Worm (Caenorhabditis elegans) whole organism, L4/young adult: ENCODE measurements around the gene sre-41.
A peak's percentile ranks its signal among the peaks of the same experiment; 100 is the strongest.

Experiments used
- W03F9.2 ChIP-seq: fragments of 150-350 bp; optimal IDR thresholded peaks from 2 replicates; lab custom pipeline; 2014; ENCODE audit warnings: missing biosample characterization, missing genetic modification characterization
- dao-5 ChIP-seq: sonication (generic microtip); optimal IDR thresholded peaks from 2 replicates; lab custom pipeline; 2016; ENCODE audit warnings: missing genotype, missing genetic modification characterization, moderate library complexity, missing compliant biosample characterization
- him-1 ChIP-seq: sonication (generic microtip); optimal IDR thresholded peaks from 2 replicates; lab custom pipeline; 2016; ENCODE audit warnings: missing genotype, missing genetic modification reagents, missing genetic modification characterization, missing compliant biosample characterization

The sre-41 gene

ce11 chrII:12353816-12354215 is 34.3 kb upstream of the sre-41 start:
- TF ChIP-seq W03F9.2, result no peak
- no peak for TF ChIP-seq him-1 (tag; lab: Kevin White, UChicago)
- no peak for TF ChIP-seq dao-5 (tag; lab: Kevin White, UChicago)

DNA sequence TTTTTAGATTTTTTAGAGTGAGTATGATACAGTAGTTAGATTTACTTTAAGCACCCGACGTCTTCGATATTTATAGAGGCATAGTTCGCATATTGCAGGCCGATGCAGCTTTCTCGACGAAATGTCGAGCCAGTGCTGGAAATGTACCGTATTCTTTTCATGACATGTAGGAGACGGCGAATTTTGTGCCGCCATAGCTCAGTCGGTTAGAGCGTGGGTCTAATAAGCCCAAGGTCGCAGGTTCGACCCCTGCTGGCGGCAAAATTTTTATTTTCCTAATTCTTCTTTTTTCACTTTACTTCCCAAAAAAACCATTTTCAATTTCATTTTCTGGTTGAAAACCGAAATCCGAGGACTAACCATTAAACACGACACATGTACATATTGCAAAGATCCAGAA is 25.8 kb upstream of the sre-41 start:
- TF ChIP-seq him-1 (tag; lab: Kevin White, UChicago), result no peak
- TF ChIP-seq dao-5 (tag; lab: Kevin White, UChicago), result no peak
- TF ChIP-seq W03F9.2, result no peak

ce11 chrII:12369202-12369601 is 18.9 kb upstream of the sre-41 start:
- TF ChIP-seq dao-5 (tag; lab: Kevin White, UChicago) (no peak), W03F9.2 (no peak), him-1 (tag; lab: Kevin White, UChicago) (no peak)

DNA sequence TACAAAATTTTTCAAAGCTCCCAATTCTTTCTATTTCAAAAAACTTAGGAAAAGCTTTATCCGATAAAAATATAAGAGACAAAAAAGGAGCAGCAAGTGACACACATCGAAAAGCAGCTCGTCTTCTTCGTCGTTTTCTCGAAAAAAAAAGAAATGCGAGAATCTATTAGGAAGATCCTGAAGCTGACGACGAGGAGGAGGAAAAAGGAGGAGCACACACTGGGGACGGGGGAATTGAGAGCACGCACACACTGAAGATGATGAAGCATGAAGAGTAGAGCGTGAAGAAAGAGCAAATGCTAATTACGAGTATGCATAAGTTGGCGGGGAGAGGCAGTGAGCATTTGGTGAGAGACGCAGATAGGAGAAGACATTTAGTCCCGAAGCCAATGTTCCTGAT is 14.2 kb upstream of the sre-41 start:
- TF ChIP-seq him-1 (tag; lab: Kevin White, UChicago) (no peak), W03F9.2 (no peak), dao-5 (tag; lab: Kevin White, UChicago) (no peak)

ce11 chrII:12378793-12379192 is 9.3 kb upstream of the sre-41 start:
- TF ChIP-seq him-1 (tag; lab: Kevin White, UChicago) (peak; percentile 12), W03F9.2 (no peak), dao-5 (tag; lab: Kevin White, UChicago) (no peak)

- TF ChIP-seq W03F9.2 (no peak), dao-5 (tag; lab: Kevin White, UChicago) (no peak), him-1 (tag; lab: Kevin White, UChicago) (no peak)
These were observed 8.7 kb upstream of the sre-41 start, which contains the start of gene marc-5 for ce11 chrII:12379430-12379829. Gene marc-5 (minus strand): TSS chrII:12379530.

- TF ChIP-seq dao-5 (tag; lab: Kevin White, UChicago), result no peak
- no peak for TF ChIP-seq him-1 (tag; lab: Kevin White, UChicago)
- TF ChIP-seq W03F9.2, result no peak
These were observed 7.2 kb upstream of the sre-41 start for ce11 chrII:12380888-12381287.

ce11 chrII:12382625-12383562 is 5.2 kb upstream of the sre-41 start, which contains the start of gene btb-14:
Gene btb-14 (plus strand): TSS chrII:12383463.
- TF ChIP-seq him-1 (tag; lab: Kevin White, UChicago) (peak; percentile 11), W03F9.2 (no peak)

- TF ChIP-seq W03F9.2, result no peak
- TF ChIP-seq dao-5 (tag; lab: Kevin White, UChicago), result no peak
- no peak for TF ChIP-seq him-1 (tag; lab: Kevin White, UChicago)
These were observed 2.3 kb upstream of the sre-41 start for ce11 chrII:12385815-12386214.

DNA sequence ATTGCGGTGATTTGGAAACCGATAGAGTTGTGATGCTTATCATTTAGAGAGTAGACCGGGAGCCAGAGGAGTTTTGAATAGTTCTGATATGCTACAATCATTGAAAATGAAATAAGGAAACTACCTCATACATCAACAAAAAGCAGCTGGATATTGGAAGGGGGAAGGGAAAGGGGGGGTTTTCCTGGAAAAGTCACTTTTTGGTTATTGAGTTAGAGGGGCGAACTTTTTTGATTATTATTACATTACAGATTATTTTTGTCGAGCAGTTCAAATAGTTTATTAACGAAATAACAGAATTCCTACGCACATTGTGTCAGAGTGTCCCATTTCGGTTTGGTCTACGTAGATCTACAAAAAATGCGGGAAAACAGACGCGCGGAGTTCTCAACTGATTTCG is 1.3 kb upstream of the sre-41 start, which contains the start of gene sre-42:
Gene sre-42 (minus strand): TSS at position 101 of the 400 bp plus-strand sequence.
- no peak for TF ChIP-seq him-1 (tag; lab: Kevin White, UChicago)
- TF ChIP-seq dao-5 (tag; lab: Kevin White, UChicago), result no peak
- no peak for TF ChIP-seq W03F9.2

DNA sequence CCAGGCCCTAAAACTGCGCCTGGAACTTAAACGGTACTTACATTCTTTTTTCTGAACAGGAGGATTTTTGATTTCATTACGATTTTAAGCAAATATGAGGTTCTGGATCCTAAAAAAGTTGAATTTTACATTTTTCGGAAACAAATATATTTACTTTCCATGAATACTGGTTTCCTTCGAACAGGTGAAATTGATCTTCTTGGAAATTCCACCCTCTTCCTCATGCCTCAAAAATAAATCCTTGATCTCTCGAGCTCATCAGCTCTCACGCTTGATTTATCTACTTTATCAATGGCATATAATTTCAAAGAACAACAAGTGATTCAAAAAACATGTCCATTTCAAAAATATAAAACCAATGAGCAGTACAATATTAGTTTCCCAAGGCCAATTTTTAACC is 593 bp upstream of the sre-41 start:
- no peak for TF ChIP-seq W03F9.2
- TF ChIP-seq him-1 (tag; lab: Kevin White, UChicago), result no peak
- TF ChIP-seq dao-5 (tag; lab: Kevin White, UChicago), result no peak

DNA sequence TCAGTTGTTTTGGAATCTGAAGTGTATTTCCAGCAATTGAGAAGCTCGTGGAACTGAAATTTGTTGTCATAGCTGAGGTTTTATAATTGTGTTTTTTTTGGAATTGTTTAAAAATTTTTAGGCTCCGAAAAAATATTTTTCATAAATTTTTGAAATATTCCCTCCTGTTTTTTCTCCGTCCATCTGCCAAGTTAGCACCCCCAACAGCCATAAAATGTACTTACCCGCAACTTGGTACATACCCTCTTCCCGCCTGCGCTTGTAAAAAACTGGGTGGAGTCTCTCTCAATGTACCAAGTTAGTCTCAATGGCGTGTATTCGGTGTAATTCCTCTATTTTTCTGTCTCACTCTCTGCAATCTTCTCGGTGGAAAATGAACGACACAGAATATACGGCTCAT is 1.7 kb downstream of the sre-41 start, which contains the start of gene Y57A10B.6:
Gene Y57A10B.6 (plus strand): TSS at position 301 of the 400 bp plus-strand sequence.
- no peak for TF ChIP-seq W03F9.2
- no peak for TF ChIP-seq dao-5 (tag; lab: Kevin White, UChicago)
- TF ChIP-seq him-1 (tag; lab: Kevin White, UChicago), result no peak

DNA sequence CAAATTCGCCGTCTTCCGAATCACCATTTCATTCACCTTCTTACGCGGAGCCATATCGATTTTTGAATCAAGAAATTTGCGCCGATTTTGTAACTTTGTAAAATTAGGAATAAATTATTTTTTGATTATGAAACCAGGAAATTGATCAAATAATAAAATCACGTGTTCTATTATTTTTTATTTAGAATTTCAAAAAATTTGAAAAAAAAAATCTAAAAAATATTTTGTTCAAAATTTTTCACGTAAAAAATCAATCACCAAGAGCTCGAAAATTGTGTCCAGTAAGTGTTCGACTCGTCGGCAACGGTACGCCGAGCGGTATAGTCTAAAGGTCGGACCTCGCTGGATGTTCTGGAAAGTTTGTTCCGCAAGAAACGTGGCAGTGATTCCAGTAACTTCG is 5.6 kb downstream of the sre-41 start, which contains the start of gene Y57A10B.7:
Gene Y57A10B.7 (minus strand): TSS at position 101 of the 400 bp plus-strand sequence.
- no peak for TF ChIP-seq him-1 (tag; lab: Kevin White, UChicago)
- no peak for TF ChIP-seq W03F9.2
- TF ChIP-seq dao-5 (tag; lab: Kevin White, UChicago), result no peak

DNA sequence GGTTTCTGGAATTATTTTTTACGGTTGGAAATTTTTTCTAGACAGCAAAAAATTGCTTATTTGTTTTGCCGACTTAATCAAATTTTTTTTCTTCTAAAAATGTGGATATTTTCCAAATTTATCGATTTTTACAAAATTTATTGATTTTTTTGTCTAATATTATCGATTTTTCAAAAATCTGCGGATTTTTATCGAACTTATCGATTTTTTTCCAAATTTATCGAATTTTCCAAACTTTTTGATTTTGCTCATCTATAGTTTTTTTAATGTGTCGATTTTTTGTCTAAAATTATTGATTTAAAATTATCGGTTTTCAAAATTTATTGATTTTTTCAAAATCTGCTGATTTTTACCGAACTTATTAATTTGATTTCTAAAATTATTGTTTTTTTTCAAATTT is 6.1 kb downstream of the sre-41 start:
- TF ChIP-seq him-1 (tag; lab: Kevin White, UChicago), result no peak
- no peak for TF ChIP-seq W03F9.2
- no peak for TF ChIP-seq dao-5 (tag; lab: Kevin White, UChicago)
